Worm (Caenorhabditis elegans) whole organism, L1 larva: ENCODE results near the gene mct-6.

Source experiments
- aly-2 ChIP-seq: fragments of 150-350 bp; optimal IDR thresholded peaks from 2 replicates; lab custom pipeline; 2014; ENCODE audit warnings: missing biosample characterization, missing genetic modification characterization
- ama-1 ChIP-seq: fragments of 150-350 bp; optimal IDR thresholded peaks from 2 replicates; lab custom pipeline; 2014
- efl-1 ChIP-seq, 4 experiments: fragments of 150-350 bp; optimal IDR thresholded peaks in 3 of 4; peaks in 1 of 4; 1 replicate in 1 of 4; 2 replicates in 3 of 4; lab custom pipeline; 2014; ENCODE audit warnings: missing biosample characterization in 2 of 4, missing genetic modification characterization in 2 of 4, missing genetic modification reagents in 2 of 4
- elt-2 ChIP-seq: sonication (generic microtip); optimal IDR thresholded peaks from 2 replicates; lab custom pipeline; 2016; ENCODE audit warnings: missing genetic modification characterization, mild to moderate bottlenecking, inconsistent platforms, missing compliant biosample characterization, missing genetic modification reagents
- mdl-1 ChIP-seq, 2 experiments: fragments of 150-350 bp; optimal IDR thresholded peaks; 2 replicates each; lab custom pipeline; 2014 to 2017; ENCODE audit warnings: missing biosample characterization in 2 of 2, missing genetic modification characterization in 2 of 2, inconsistent platforms in 1 of 2
- nhr-12 ChIP-seq: sonication (generic microtip); optimal IDR thresholded peaks from 2 replicates; lab custom pipeline; 2017; ENCODE audit warnings: missing biosample characterization, missing genetic modification characterization

- TF ChIP-seq aly-2 (tag; lab: Kevin White, UChicago) (peak; percentile 62), efl-1 (optimal IDR thresholded peaks at IDR 0.05; lab: Kevin White, UChicago) (peak; percentile 56 to 84), efl-1 (GFP tag; optimal IDR thresholded peaks at IDR 0.05 in 1 of 2; lab: Kevin White, UChicago) (peak in 1 of 2 experiments; percentile 88), elt-2 (peak; percentile 86), mdl-1 (tag; optimal IDR thresholded peaks at IDR 0.05; lab: Kevin White, UChicago) (peak; percentile 52 to 93), ama-1 (lab: Kevin White, UChicago) (no peak), nhr-12 (no peak)
Observed at ce11 chrX:16726879-16727278, 43.4 kb downstream of the mct-6 start.
